Worm (Caenorhabditis elegans): ENCODE measurements around the gene C18E9.9.

Gene C18E9.9

DNA sequence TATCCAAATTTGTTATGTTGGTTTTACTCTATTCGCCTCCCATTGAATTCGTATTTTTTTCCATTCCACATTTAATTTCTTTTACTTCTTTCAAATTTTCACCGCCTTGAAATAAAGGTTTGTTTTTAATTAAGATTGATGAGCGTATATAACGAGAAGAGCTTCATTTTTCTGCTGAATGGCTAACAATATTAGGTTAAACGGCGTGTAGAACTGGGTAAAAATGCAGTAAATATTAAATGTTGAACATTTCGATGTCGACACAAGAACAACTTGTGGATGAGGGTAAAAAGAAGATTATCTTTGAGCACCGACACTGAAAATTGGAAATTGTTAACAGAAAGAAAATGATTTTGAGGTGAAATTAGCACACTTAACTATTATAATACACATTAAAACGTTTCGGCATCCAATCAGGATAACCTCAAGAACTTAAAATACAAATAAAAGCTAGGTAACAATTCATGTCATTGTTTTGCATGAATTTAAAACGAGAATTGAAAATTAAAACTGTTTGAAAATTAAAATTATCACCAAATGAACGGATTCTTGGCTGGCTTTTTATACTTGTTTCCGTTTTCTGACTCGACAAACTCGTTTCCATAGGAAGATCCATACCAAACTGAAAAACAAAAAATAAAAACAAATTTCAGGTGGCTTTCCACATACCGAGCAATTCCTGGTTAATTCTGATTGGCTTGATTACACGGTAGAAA is 50.3 kb downstream of the C18E9.9 start:
- no peak for TF ChIP-seq lin-13 (GFP tag; optimal IDR thresholded peaks at IDR 0.05)
- TF ChIP-seq gmeb-1 (tag; optimal IDR thresholded peaks at IDR 0.05): no peak
- no peak for TF ChIP-seq C34F6.9 (tag; optimal IDR thresholded peaks at IDR 0.05)
- TF ChIP-seq nhr-6 (tag; optimal IDR thresholded peaks at IDR 0.05): no peak
- TF ChIP-seq ceh-82 (tag; optimal IDR thresholded peaks at IDR 0.05): no peak

All from whole organism, L2 larva.